Worm (Caenorhabditis elegans): ENCODE results near the gene F45F2.10.

DNA sequence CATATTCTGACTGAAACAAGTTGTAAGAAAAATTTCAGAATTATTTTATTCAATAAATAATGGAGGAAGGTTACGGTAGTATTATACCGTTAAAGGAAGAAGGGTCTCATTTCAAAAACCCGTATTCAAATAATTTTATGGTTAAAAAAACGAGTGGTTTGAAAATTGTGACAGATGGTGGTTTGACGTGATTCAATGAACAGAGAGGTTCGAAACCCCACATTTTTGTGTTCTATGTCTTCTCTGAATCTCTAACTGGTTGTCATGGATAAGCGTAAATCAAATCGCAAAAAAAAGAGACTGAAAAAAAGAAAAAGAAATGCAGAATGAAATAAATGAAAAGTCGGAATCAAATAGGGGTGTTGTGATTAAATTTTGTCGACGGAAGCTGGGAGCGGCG, 11.3 kb downstream of the F45F2.10 start, which contains the start of gene ZK994.6:
- no peak for TF ChIP-seq ets-5 (GFP tag; IDR thresholded peaks at IDR 0.05)
- no peak for TF ChIP-seq ceh-82 (tag; optimal IDR thresholded peaks at IDR 0.05)
- no peak for TF ChIP-seq mep-1 (tag; optimal IDR thresholded peaks at IDR 0.05)
- TF ChIP-seq nhr-12 (tag; optimal IDR thresholded peaks at IDR 0.05) = no peak
- no peak for TF ChIP-seq egl-27 (tag; optimal IDR thresholded peaks at IDR 0.05)
- no peak for TF ChIP-seq snpc-4 (tag; optimal IDR thresholded peaks at IDR 0.05)
- no peak for TF ChIP-seq ces-1 (GFP tag; optimal IDR thresholded peaks at IDR 0.05)
- TF ChIP-seq mdl-1 (tag; optimal IDR thresholded peaks at IDR 0.05) = no peak

All from whole organism, L1 larva.